Fruit fly (Drosophila melanogaster) whole organism, embryonic: Measurements from ENCODE around the gene sud1.

Experiments used
- Atf3 ChIP-seq: fragments of 200-800 bp; sonication (Bioruptor generic); optimal IDR thresholded peaks from 3 replicates; lab custom pipeline; 2016; ENCODE audit warnings: missing biosample characterization, missing genetic modification characterization
- CG10274 ChIP-seq: fragments of 200-800 bp; sonication (Bioruptor generic); optimal IDR thresholded peaks from 3 replicates; lab custom pipeline; 2017; ENCODE audit warnings: missing biosample characterization, mild to moderate bottlenecking, missing genetic modification characterization
- CG10979 ChIP-seq: fragments of 200-800 bp; sonication (Bioruptor generic); optimal IDR thresholded peaks from 2 replicates; lab custom pipeline; 2018; ENCODE audit warnings: missing biosample characterization, mild to moderate bottlenecking, missing genetic modification characterization, moderate library complexity
- CG11085 ChIP-seq: fragments of 200-800 bp; sonication (Bioruptor generic); IDR thresholded peaks from 2 replicates; pipeline ENCODE4 v1.3.6; 2022; ENCODE audit warnings: missing biosample characterization, missing genetic modification characterization
- CG11560 ChIP-seq: fragments of 200-800 bp; sonication (Bioruptor generic); IDR thresholded peaks from 3 replicates; pipeline ENCODE4 v1.3.6; 2022; ENCODE audit warnings: missing biosample characterization, missing genetic modification characterization
- CG11696 ChIP-seq: fragments of 200-800 bp; sonication (Bioruptor generic); IDR thresholded peaks from 2 replicates; pipeline ENCODE4 v1.3.6; 2022; ENCODE audit warnings: missing biosample characterization, missing genetic modification characterization
- CG13624 ChIP-seq: fragments of 200-800 bp; sonication (Bioruptor generic); optimal IDR thresholded peaks from 2 replicates; lab custom pipeline; 2016; ENCODE audit warnings: missing biosample characterization, missing genetic modification characterization
- CG15514 ChIP-seq: fragments of 200-800 bp; sonication (Bioruptor generic); optimal IDR thresholded peaks from 3 replicates; lab custom pipeline; 2017; ENCODE audit warnings: missing biosample characterization, missing genetic modification characterization, mild to moderate bottlenecking, moderate library complexity, missing genetic modification reagents
- CG15601 ChIP-seq: fragments of 200-800 bp; sonication (Bioruptor generic); optimal IDR thresholded peaks from 3 replicates; lab custom pipeline; 2019; ENCODE audit warnings: missing biosample characterization, mild to moderate bottlenecking, missing genetic modification characterization, moderate library complexity
- CG2120 ChIP-seq: fragments of 200-800 bp; sonication (Bioruptor generic); optimal IDR thresholded peaks from 3 replicates; lab custom pipeline; 2016; ENCODE audit warnings: missing biosample characterization, missing genetic modification characterization
- CG2129 ChIP-seq: fragments of 200-800 bp; sonication (Bioruptor generic); IDR thresholded peaks from 2 replicates; pipeline ENCODE4 v1.3.6; 2022; ENCODE audit warnings: missing biosample characterization, missing genetic modification characterization; ENCODE audit not compliant: partially characterized antibody
- CG30403 ChIP-seq: fragments of 200-800 bp; sonication (Bioruptor generic); optimal IDR thresholded peaks from 3 replicates; lab custom pipeline; 2016; ENCODE audit warnings: missing biosample characterization, missing genetic modification characterization
- CG31224 ChIP-seq: fragments of 200-800 bp; sonication (Bioruptor generic); IDR thresholded peaks from 2 replicates; pipeline ENCODE4 v1.3.6; 2022; ENCODE audit warnings: missing biosample characterization, missing genetic modification characterization
- CG32767 ChIP-seq: fragments of 200-800 bp; sonication (Bioruptor generic); IDR thresholded peaks from 2 replicates; pipeline ENCODE4 v1.3.6; 2022; ENCODE audit warnings: missing biosample characterization, missing genetic modification characterization
- CG3847 ChIP-seq: fragments of 200-800 bp; sonication (Bioruptor generic); IDR thresholded peaks from 2 replicates; pipeline ENCODE4 v1.3.6; 2022; ENCODE audit warnings: missing biosample characterization, missing genetic modification characterization
- CG6272 ChIP-seq: fragments of 200-800 bp; sonication (Bioruptor generic); IDR thresholded peaks from 2 replicates; pipeline ENCODE4 v1.3.6; 2022; ENCODE audit warnings: missing biosample characterization, missing genetic modification characterization
- CG7556 ChIP-seq: fragments of 200-800 bp; sonication (Bioruptor generic); optimal IDR thresholded peaks from 2 replicates; lab custom pipeline; 2017; ENCODE audit warnings: missing biosample characterization, mild to moderate bottlenecking, missing genetic modification characterization
- CG8359 ChIP-seq: fragments of 200-800 bp; sonication (Bioruptor generic); optimal IDR thresholded peaks from 2 replicates; lab custom pipeline; 2017; ENCODE audit warnings: missing biosample characterization, mild to moderate bottlenecking, missing genetic modification characterization, borderline replicate concordance
- CG8388 ChIP-seq: fragments of 200-800 bp; sonication (Bioruptor generic); optimal IDR thresholded peaks from 2 replicates; lab custom pipeline; 2019; ENCODE audit warnings: missing biosample characterization, mild to moderate bottlenecking, missing genetic modification characterization, moderate library complexity
- CG9932 ChIP-seq: fragments of 200-800 bp; sonication (Bioruptor generic); IDR thresholded peaks from 2 replicates; pipeline ENCODE4 v1.3.6; 2022; ENCODE audit warnings: missing biosample characterization, missing genetic modification characterization
- Camta ChIP-seq: fragments of 200-800 bp; sonication (Bioruptor generic); optimal IDR thresholded peaks from 2 replicates; lab custom pipeline; 2016; ENCODE audit warnings: missing biosample characterization, missing genetic modification characterization
- Dek ChIP-seq: fragments of 200-800 bp; sonication (Bioruptor generic); optimal IDR thresholded peaks from 3 replicates; lab custom pipeline; 2019; ENCODE audit warnings: missing biosample characterization, mild to moderate bottlenecking, missing genetic modification characterization, moderate library complexity
- Ets97D ChIP-seq: fragments of 200-800 bp; sonication (Bioruptor generic); optimal IDR thresholded peaks from 3 replicates; lab custom pipeline; 2016; ENCODE audit warnings: missing biosample characterization, missing genetic modification characterization
- HLH4C ChIP-seq: fragments of 200-800 bp; sonication (Bioruptor generic); IDR thresholded peaks from 3 replicates; pipeline ENCODE4 v1.3.6; 2022; ENCODE audit warnings: missing biosample characterization, missing genetic modification characterization; ENCODE audit not compliant: partially characterized antibody
- HmgD ChIP-seq: fragments of 200-800 bp; sonication (Bioruptor generic); optimal IDR thresholded peaks from 3 replicates; lab custom pipeline; 2016; ENCODE audit warnings: missing biosample characterization, missing genetic modification characterization
- MESR4 ChIP-seq: fragments of 200-800 bp; sonication (Bioruptor generic); optimal IDR thresholded peaks from 2 replicates; lab custom pipeline; 2018; ENCODE audit warnings: missing biosample characterization, mild to moderate bottlenecking, missing genetic modification characterization, moderate library complexity
- MTF-1 ChIP-seq: fragments of 200-800 bp; sonication (Bioruptor generic); optimal IDR thresholded peaks from 2 replicates; lab custom pipeline; 2018; ENCODE audit warnings: missing biosample characterization, mild to moderate bottlenecking, missing genetic modification characterization, borderline replicate concordance
- Neu2 ChIP-seq: fragments of 200-800 bp; sonication (Bioruptor generic); optimal IDR thresholded peaks from 3 replicates; lab custom pipeline; 2016; ENCODE audit warnings: missing biosample characterization, missing genetic modification characterization, borderline replicate concordance
- Nf-YA ChIP-seq: fragments of 200-800 bp; sonication (Bioruptor generic); IDR thresholded peaks from 2 replicates; pipeline ENCODE4 v1.3.6; 2022; ENCODE audit warnings: missing biosample characterization, missing genetic modification characterization
- Scr ChIP-seq: fragments of 200-800 bp; sonication (Bioruptor generic); IDR thresholded peaks from 2 replicates; pipeline ENCODE4 v1.3.6; 2022; ENCODE audit warnings: missing biosample characterization, missing genetic modification characterization; ENCODE audit not compliant: partially characterized antibody
- Spps ChIP-seq: fragments of 200-800 bp; sonication (Bioruptor generic); optimal IDR thresholded peaks from 2 replicates; lab custom pipeline; 2018; ENCODE audit warnings: missing biosample characterization, mild to moderate bottlenecking, missing genetic modification characterization
- Ssrp ChIP-seq: fragments of 200-800 bp; sonication (Bioruptor generic); optimal IDR thresholded peaks from 2 replicates; lab custom pipeline; 2018; ENCODE audit warnings: missing biosample characterization, mild to moderate bottlenecking, missing genetic modification characterization, moderate library complexity
- ato ChIP-seq: fragments of 200-800 bp; sonication (Bioruptor generic); IDR thresholded peaks from 2 replicates; pipeline ENCODE4 v1.3.6; 2022; ENCODE audit warnings: missing biosample characterization, missing genetic modification characterization; ENCODE audit not compliant: partially characterized antibody
- btn ChIP-seq: fragments of 200-800 bp; sonication (Bioruptor generic); optimal IDR thresholded peaks from 2 replicates; lab custom pipeline; 2016; ENCODE audit warnings: missing biosample characterization, missing genetic modification characterization
- cas ChIP-seq: fragments of 200-800 bp; sonication (Bioruptor generic); IDR thresholded peaks from 2 replicates; pipeline ENCODE4 v1.3.6; 2022; ENCODE audit warnings: missing biosample characterization, missing genetic modification characterization
- ci ChIP-seq: fragments of 200-800 bp; sonication (Bioruptor generic); IDR thresholded peaks from 3 replicates; pipeline ENCODE4 v1.3.6; 2022; ENCODE audit warnings: missing biosample characterization, missing genetic modification characterization
- crc ChIP-seq: fragments of 200-800 bp; sonication (Bioruptor generic); optimal IDR thresholded peaks from 2 replicates; lab custom pipeline; 2016; ENCODE audit warnings: missing biosample characterization, missing genetic modification characterization
- crol ChIP-seq: fragments of 200-800 bp; sonication (Bioruptor generic); IDR thresholded peaks from 2 replicates; pipeline ENCODE4 v1.3.6; 2022; ENCODE audit warnings: missing biosample characterization, missing genetic modification characterization
- danr ChIP-seq: fragments of 200-800 bp; sonication (Bioruptor generic); IDR thresholded peaks from 2 replicates; pipeline ENCODE4 v1.3.6; 2022; ENCODE audit warnings: missing biosample characterization, missing genetic modification characterization
- eyg ChIP-seq: fragments of 200-800 bp; sonication (Bioruptor generic); optimal IDR thresholded peaks from 3 replicates; lab custom pipeline; 2016; ENCODE audit warnings: missing biosample characterization, missing genetic modification characterization
- grau ChIP-seq: fragments of 200-800 bp; optimal IDR thresholded peaks from 3 replicates; lab custom pipeline; 2019; ENCODE audit warnings: missing biosample characterization, mild to moderate bottlenecking, missing genetic modification characterization, moderate library complexity
- gsb ChIP-seq: fragments of 200-800 bp; sonication (Bioruptor generic); IDR thresholded peaks from 2 replicates; pipeline ENCODE4 v1.3.6; 2022; ENCODE audit warnings: missing biosample characterization, missing genetic modification characterization
- ham ChIP-seq: fragments of 200-800 bp; sonication (Bioruptor generic); IDR thresholded peaks from 2 replicates; pipeline ENCODE4 v1.3.6; 2022; ENCODE audit warnings: missing biosample characterization, missing genetic modification characterization
- oc ChIP-seq: fragments of 200-800 bp; sonication (Bioruptor generic); optimal IDR thresholded peaks from 2 replicates; lab custom pipeline; 2018; ENCODE audit warnings: missing biosample characterization, mild to moderate bottlenecking, missing genetic modification characterization, moderate library complexity
- pfk ChIP-seq: fragments of 200-800 bp; sonication (Bioruptor generic); optimal IDR thresholded peaks from 2 replicates; lab custom pipeline; 2018; ENCODE audit warnings: missing biosample characterization, mild to moderate bottlenecking, missing genetic modification characterization, moderate library complexity
- pita ChIP-seq: fragments of 200-800 bp; sonication (Bioruptor generic); optimal IDR thresholded peaks from 2 replicates; lab custom pipeline; 2017; ENCODE audit warnings: missing biosample characterization, mild to moderate bottlenecking, missing genetic modification characterization
- rib ChIP-seq: fragments of 200-800 bp; sonication (Bioruptor generic); IDR thresholded peaks from 2 replicates; pipeline ENCODE4 v1.3.6; 2022; ENCODE audit warnings: missing biosample characterization, missing genetic modification characterization
- tll ChIP-seq, 2 experiments: fragments of 200-800 bp in 1 of 2; fragments of >200 bp in 1 of 2; sonication (Bioruptor generic) in 1 of 2; optimal IDR thresholded peaks; 2 replicates each; lab custom pipeline; 2017 to 2019; ENCODE audit warnings: missing biosample characterization in 2 of 2, missing genetic modification characterization in 2 of 2, mild to moderate bottlenecking in 1 of 2, moderate library complexity in 1 of 2
- vnd ChIP-seq: fragments of 200-800 bp; sonication (Bioruptor generic); IDR thresholded peaks from 3 replicates; pipeline ENCODE4 v1.3.6; 2022; ENCODE audit warnings: missing biosample characterization, missing genetic modification characterization; ENCODE audit not compliant: partially characterized antibody

The sud1 gene

dm6 chr3R:24893320-24893955 lies 24.2 kb downstream of the sud1 start:
- TF ChIP-seq Dek (no peak), oc (tag; lab: Kevin White, UChicago) (peak; percentile 63), Ssrp (peak; percentile 78), CG2129 (no peak), pita (GFP tag; lab: Kevin White, UChicago) (no peak), Camta (GFP tag; lab: Kevin White, UChicago) (no peak), CG10274 (GFP tag; lab: Kevin White, UChicago) (peak; percentile 2), CG11085 (GFP tag; lab: Robert Waterston, UW) (0 out of 2 replicates have a peak, but pooled peaks have one; percentile 13), rib (GFP tag; lab: Robert Waterston, UW) (no peak), CG11560 (tag; lab: Robert Waterston, UW) (0 out of 3 replicates have a peak, but pooled peaks have one; percentile 42), vnd (GFP tag; lab: Robert Waterston, UW) (no peak), CG11696 (GFP tag; lab: Robert Waterston, UW) (peak; percentile 57), CG7556 (GFP tag; lab: Kevin White, UChicago) (peak; percentile 91), MTF-1 (peak; percentile 40), HmgD (GFP tag; lab: Kevin White, UChicago) (no peak), eyg (GFP tag; lab: Kevin White, UChicago) (no peak), CG8359 (GFP tag; lab: Kevin White, UChicago) (peak; percentile 58), CG30403 (GFP tag; lab: Kevin White, UChicago) (peak; percentile 85), gsb (GFP tag; lab: Robert Waterston, UW) (no peak), CG15514 (no peak), Nf-YA (GFP tag; lab: Robert Waterston, UW) (peak; percentile 57; the same call in 1 of the 2 replicates), danr (GFP tag; lab: Robert Waterston, UW) (no peak; the same call in 1 of the 2 replicates), Scr (GFP tag; lab: Robert Waterston, UW) (no peak), tll (GFP tag; optimal IDR thresholded peaks at IDR 0.05; lab: Kevin White, UChicago) (peak in 1 of 2 experiments; percentile 21), ham (GFP tag; lab: Robert Waterston, UW) (no peak), crc (GFP tag; lab: Kevin White, UChicago) (no peak), CG2120 (GFP tag; lab: Kevin White, UChicago) (peak; percentile 18), HLH4C (GFP tag; lab: Robert Waterston, UW) (no peak), CG9932 (GFP tag; lab: Robert Waterston, UW) (peak; percentile 49; the same call in 1 of the 2 replicates), CG3847 (GFP tag; lab: Robert Waterston, UW) (peak; percentile 47; the same call in 1 of the 2 replicates), CG32767 (peak; percentile 84), crol (GFP tag; lab: Robert Waterston, UW) (peak; percentile 66), CG6272 (GFP tag; lab: Robert Waterston, UW) (no peak), cas (GFP tag; lab: Robert Waterston, UW) (no peak), Spps (tag; lab: Kevin White, UChicago) (peak; percentile 75), CG8388 (GFP tag; lab: Kevin White, UChicago) (peak; percentile 84), Ets97D (GFP tag; lab: Kevin White, UChicago) (no peak), grau (tag; lab: Kevin White, UChicago) (peak; percentile 88), Neu2 (GFP tag; lab: Kevin White, UChicago) (no peak), ato (GFP tag; lab: Robert Waterston, UW) (0 out of 2 replicates have a peak, but pooled peaks have one; percentile 13), MESR4 (GFP tag; lab: Kevin White, UChicago) (no peak), CG31224 (GFP tag; lab: Robert Waterston, UW) (peak; percentile 37; the same call in 1 of the 2 replicates), CG15601 (tag; lab: Kevin White, UChicago) (peak; percentile 84), CG10979 (tag; lab: Kevin White, UChicago) (peak; percentile 95), CG13624 (no peak), btn (no peak), pfk (GFP tag; lab: Kevin White, UChicago) (no peak), Atf3 (GFP tag; lab: Kevin White, UChicago) (no peak), ci (GFP tag; lab: Robert Waterston, UW) (no peak)
